Worm (Caenorhabditis elegans): ENCODE results near the gene ech-1.1.
"Not testable (repeated sequence)": the region's sequence is repeated elsewhere in the genome, so short reads cannot be mapped to it uniquely, and the experiment has no call there.

Gene ech-1.1

ce11 chrV:15390599-15390998 is 29.3 kb upstream of the ech-1.1 start:
- TF ChIP-seq tbp1 (GFP tag; optimal IDR thresholded peaks at IDR 0.05) = peak; percentile 76
- TF ChIP-seq rpc-1 (optimal IDR thresholded peaks at IDR 0.05) = not testable (repeated sequence)
- TF ChIP-seq rpc-1 (tag; optimal IDR thresholded peaks at IDR 0.05) = peak; percentile 42
- peak; percentile 50 for TF ChIP-seq B0261.1 (tag; optimal IDR thresholded peaks at IDR 0.05)

- TF ChIP-seq hsf-1 (GFP tag; IDR thresholded peaks at IDR 0.05) (0 out of 2 replicates have a peak, but pooled peaks have one; percentile 30), aptf-2 (GFP tag; conservative IDR thresholded peaks at IDR 0.05) (0 out of 2 replicates have a peak, but pooled peaks have one; percentile 33), lin-54 (GFP tag; optimal IDR thresholded peaks at IDR 0.05) (peak; percentile 12), attf-5 (GFP tag; optimal IDR thresholded peaks at IDR 0.05) (no peak), let-607 (tag; optimal IDR thresholded peaks at IDR 0.05) (no peak), athp-1 (tag; optimal IDR thresholded peaks at IDR 0.05) (no peak), madf-6 (GFP tag; IDR thresholded peaks at IDR 0.05) (peak; percentile 57), ztf-28 (GFP tag; IDR thresholded peaks at IDR 0.05) (0 out of 2 replicates have a peak, but pooled peaks have one; percentile 30), mcd-1 (GFP tag; IDR thresholded peaks at IDR 0.05) (peak; percentile 74)
These were observed 27.6 kb upstream of the ech-1.1 start, which contains the start of gene srh-170 for ce11 chrV:15388820-15389384. srh-170 (minus strand) TSS chrV:15388870.

- TF ChIP-seq lsy-27 (tag; optimal IDR thresholded peaks at IDR 0.05; ENCODE audit: borderline replicate concordance, insufficient read depth) (no peak), nhr-27 (tag; optimal IDR thresholded peaks at IDR 0.05) (no peak), Y79H2A.3 (GFP tag; conservative IDR thresholded peaks at IDR 0.05) (no peak), B0336.3 (GFP tag; IDR thresholded peaks at IDR 0.05) (no peak), ets-4 (GFP tag; optimal IDR thresholded peaks at IDR 0.05) (no peak), mcd-1 (GFP tag; IDR thresholded peaks at IDR 0.05) (no peak), B0035.1 (tag; optimal IDR thresholded peaks at IDR 0.05) (no peak), F57A8.1 (GFP tag; optimal IDR thresholded peaks at IDR 0.05) (no peak), ztf-25 (GFP tag; IDR thresholded peaks at IDR 0.05) (no peak), ZK185.1 (tag; optimal IDR thresholded peaks at IDR 0.05; ENCODE audit: poor library complexity, severe bottlenecking) (no peak), madf-6 (GFP tag; IDR thresholded peaks at IDR 0.05) (no peak), rpc-1 (optimal IDR thresholded peaks at IDR 0.05) (no peak), rpc-1 (tag; optimal IDR thresholded peaks at IDR 0.05) (no peak), mxl-1 (tag; optimal IDR thresholded peaks at IDR 0.05) (no peak), nhr-80 (tag; optimal IDR thresholded peaks at IDR 0.05) (no peak), K11D2.4 (GFP tag; IDR thresholded peaks at IDR 0.05) (no peak), lin-54 (GFP tag; optimal IDR thresholded peaks at IDR 0.05) (no peak)
These were observed 23.4 kb upstream of the ech-1.1 start, which contains the start of gene str-102 for ce11 chrV:15384733-15385132. str-102 (plus strand) TSS chrV:15385033.

ce11 chrV:15383739-15384138 is 22.4 kb upstream of the ech-1.1 start, which contains the start of gene str-88:
str-88 (minus strand) TSS chrV:15383839.
- TF ChIP-seq him-1 (tag; optimal IDR thresholded peaks at IDR 0.05) = no peak
- TF ChIP-seq unc-130 (GFP tag; optimal IDR thresholded peaks at IDR 0.05) = no peak
- no peak for TF ChIP-seq Y67H2A.10 (GFP tag; conservative IDR thresholded peaks at IDR 0.05)
- TF ChIP-seq attf-6 (GFP tag; IDR thresholded peaks at IDR 0.05) = no peak
- TF ChIP-seq unc-62 (GFP tag; optimal IDR thresholded peaks at IDR 0.05) = no peak
- TF ChIP-seq nhr-80 (tag; optimal IDR thresholded peaks at IDR 0.05) = no peak
- TF ChIP-seq mcd-1 (GFP tag; IDR thresholded peaks at IDR 0.05) = no peak
- no peak for TF ChIP-seq sptf-2 (GFP tag; optimal IDR thresholded peaks at IDR 0.05)
- no peak for TF ChIP-seq gei-17 (GFP tag; optimal IDR thresholded peaks at IDR 0.05)
- TF ChIP-seq zim-3 (tag; optimal IDR thresholded peaks at IDR 0.05) = no peak
- TF ChIP-seq nfya-2 (GFP tag; IDR thresholded peaks at IDR 0.05) = no peak
- TF ChIP-seq akir-1 (GFP tag; optimal IDR thresholded peaks at IDR 0.05) = no peak
- TF ChIP-seq egl-44 (GFP tag; IDR thresholded peaks at IDR 0.05) = no peak
- no peak for TF ChIP-seq D2030.7 (GFP tag; IDR thresholded peaks at IDR 0.05)
- no peak for TF ChIP-seq F10E7.11 (tag; optimal IDR thresholded peaks at IDR 0.05)
- TF ChIP-seq tbp1 (GFP tag; optimal IDR thresholded peaks at IDR 0.05) = no peak
- TF ChIP-seq tlf-1 (GFP tag; optimal IDR thresholded peaks at IDR 0.05) = no peak
- TF ChIP-seq bed-1 (GFP tag; IDR thresholded peaks at IDR 0.05) = no peak
- no peak for TF ChIP-seq F22D6.2 (tag; optimal IDR thresholded peaks at IDR 0.05)
